Worm (Caenorhabditis elegans) whole organism, L3 larva: ENCODE data around the gene T26A5.8.

Experiments used
- R02D3.7 ChIP-seq: fragments of 150-350 bp; optimal IDR thresholded peaks from 2 replicates; lab custom pipeline; 2014; ENCODE audit warnings: missing biosample characterization, missing genetic modification characterization
- aly-2 ChIP-seq: fragments of 150-350 bp; optimal IDR thresholded peaks from 2 replicates; lab custom pipeline; 2014; ENCODE audit warnings: missing biosample characterization, missing genetic modification characterization
- ama-1 ChIP-seq: fragments of 150-350 bp; optimal IDR thresholded peaks from 2 replicates; lab custom pipeline; 2018
- ceh-28 ChIP-seq: fragments of 150-350 bp; optimal IDR thresholded peaks from 2 replicates; lab custom pipeline; 2014; ENCODE audit warnings: missing biosample characterization, missing genetic modification reagents, missing genetic modification characterization
- ceh-82 ChIP-seq: fragments of 150-350 bp; optimal IDR thresholded peaks from 2 replicates; lab custom pipeline; 2014; ENCODE audit warnings: missing biosample characterization, missing genetic modification characterization
- ceh-9 ChIP-seq: sonication (generic microtip); optimal IDR thresholded peaks from 2 replicates; lab custom pipeline; 2018; ENCODE audit warnings: missing biosample characterization, missing genetic modification characterization
- daf-12 ChIP-seq: fragments of 150-350 bp; optimal IDR thresholded peaks from 2 replicates; lab custom pipeline; 2014; ENCODE audit warnings: missing biosample characterization, missing genetic modification reagents, missing genetic modification characterization
- egl-27 ChIP-seq: sonication (generic microtip); optimal IDR thresholded peaks from 4 replicates; lab custom pipeline; 2017; ENCODE audit warnings: missing biosample characterization, missing genetic modification reagents, missing genetic modification characterization
- elt-1 ChIP-seq: fragments of 150-350 bp; optimal IDR thresholded peaks from 2 replicates; lab custom pipeline; 2014; ENCODE audit warnings: missing biosample characterization, missing genetic modification characterization
- elt-2 ChIP-seq: sonication (generic microtip); optimal IDR thresholded peaks from 2 replicates; lab custom pipeline; 2016; ENCODE audit warnings: missing genetic modification reagents, mild to moderate bottlenecking, missing genetic modification characterization, missing compliant biosample characterization
- elt-3 ChIP-seq, 3 experiments: fragments of 150-350 bp in 1 of 3; sonication (generic microtip) in 2 of 3; optimal IDR thresholded peaks; 2 replicates in 2 of 3; 4 replicates in 1 of 3; lab custom pipeline; 2014 to 2017; ENCODE audit warnings: missing biosample characterization in 3 of 3, missing genetic modification characterization in 3 of 3
- eor-1 ChIP-seq, 2 experiments: fragments of 150-350 bp; optimal IDR thresholded peaks; 2 replicates each; lab custom pipeline; 2014 to 2018; ENCODE audit warnings: missing biosample characterization in 2 of 2, missing genetic modification characterization in 2 of 2
- fkh-2 ChIP-seq: fragments of 150-350 bp; optimal IDR thresholded peaks from 2 replicates; lab custom pipeline; 2014; ENCODE audit warnings: missing biosample characterization, missing genetic modification reagents, missing genetic modification characterization
- fos-1 ChIP-seq: fragments of 150-350 bp; optimal IDR thresholded peaks from 2 replicates; lab custom pipeline; 2014; ENCODE audit warnings: missing biosample characterization, missing genetic modification characterization
- hmg-11 ChIP-seq: sonication (generic microtip); optimal IDR thresholded peaks from 2 replicates; lab custom pipeline; 2016; ENCODE audit warnings: missing genetic modification characterization, missing compliant biosample characterization
- jun-1 ChIP-seq: fragments of 150-350 bp; optimal IDR thresholded peaks from 2 replicates; lab custom pipeline; 2014; ENCODE audit warnings: missing biosample characterization, missing genetic modification reagents, missing genetic modification characterization
- lin-15B ChIP-seq: fragments of 150-350 bp; optimal IDR thresholded peaks from 2 replicates; lab custom pipeline; 2014; ENCODE audit warnings: missing biosample characterization, missing genetic modification characterization
- lin-39 ChIP-seq: fragments of 150-350 bp; optimal IDR thresholded peaks from 2 replicates; lab custom pipeline; 2018; ENCODE audit warnings: missing biosample characterization, missing genetic modification reagents, missing genetic modification characterization
- lsy-12 ChIP-seq: sonication (generic microtip); optimal IDR thresholded peaks from 2 replicates; lab custom pipeline; 2016; ENCODE audit warnings: mild to moderate bottlenecking, missing genetic modification characterization, missing compliant biosample characterization
- mdl-1 ChIP-seq: fragments of 150-350 bp; optimal IDR thresholded peaks from 2 replicates; lab custom pipeline; 2014; ENCODE audit warnings: missing biosample characterization, missing genetic modification characterization
- mml-1 ChIP-seq: fragments of 150-350 bp; sonication (generic microtip); optimal IDR thresholded peaks from 3 replicates; lab custom pipeline; 2014; ENCODE audit warnings: missing biosample characterization, missing genetic modification characterization
- nfya-1 ChIP-seq: sonication (generic microtip); optimal IDR thresholded peaks from 2 replicates; lab custom pipeline; 2017; ENCODE audit warnings: missing genetic modification characterization, mild to moderate bottlenecking, missing compliant biosample characterization, antibody characterized with exemption, moderate library complexity; ENCODE audit not compliant: insufficient read depth
- nhr-11 ChIP-seq: fragments of 150-350 bp; optimal IDR thresholded peaks from 2 replicates; lab custom pipeline; 2014; ENCODE audit warnings: missing biosample characterization, missing genetic modification characterization
- nhr-12 ChIP-seq: fragments of 150-350 bp; optimal IDR thresholded peaks from 2 replicates; lab custom pipeline; 2014; ENCODE audit warnings: missing biosample characterization, missing genetic modification characterization
- nhr-23 ChIP-seq: fragments of 150-350 bp; optimal IDR thresholded peaks from 2 replicates; lab custom pipeline; 2014; ENCODE audit warnings: missing biosample characterization, missing genetic modification reagents, missing genetic modification characterization
- nhr-25 ChIP-seq: sonication (generic microtip); optimal IDR thresholded peaks from 2 replicates; lab custom pipeline; 2017; ENCODE audit warnings: missing biosample characterization, missing genetic modification characterization
- nhr-43 ChIP-seq: sonication (generic microtip); optimal IDR thresholded peaks from 2 replicates; lab custom pipeline; 2016; ENCODE audit warnings: mild to moderate bottlenecking, missing genetic modification characterization, missing compliant biosample characterization; ENCODE audit not compliant: poor library complexity, severe bottlenecking
- nhr-76 ChIP-seq: fragments of 150-350 bp; sonication (generic microtip); optimal IDR thresholded peaks from 5 replicates; lab custom pipeline; 2014; ENCODE audit warnings: missing biosample characterization, missing genetic modification characterization
- nhr-77 ChIP-seq: fragments of 150-350 bp; optimal IDR thresholded peaks from 2 replicates; lab custom pipeline; 2014; ENCODE audit warnings: missing biosample characterization, missing genetic modification characterization
- pha-4 ChIP-seq: fragments of 150-350 bp; optimal IDR thresholded peaks from 2 replicates; lab custom pipeline; 2014; ENCODE audit warnings: missing biosample characterization, missing genetic modification reagents, missing genetic modification characterization
- pqm-1 ChIP-seq: fragments of 150-350 bp; optimal IDR thresholded peaks from 2 replicates; lab custom pipeline; 2017; ENCODE audit warnings: missing biosample characterization, missing genetic modification characterization, inconsistent platforms
- skn-1 ChIP-seq: fragments of 150-350 bp; optimal IDR thresholded peaks from 2 replicates; lab custom pipeline; 2014; ENCODE audit warnings: missing biosample characterization, missing genetic modification characterization
- snpc-4 ChIP-seq: fragments of 150-350 bp; optimal IDR thresholded peaks from 2 replicates; lab custom pipeline; 2014; ENCODE audit warnings: missing biosample characterization, missing genetic modification characterization
- tbx-2 ChIP-seq: sonication (generic microtip); optimal IDR thresholded peaks from 2 replicates; lab custom pipeline; 2016; ENCODE audit warnings: mild to moderate bottlenecking, missing genetic modification characterization, missing compliant biosample characterization
- unc-39 ChIP-seq: sonication (generic microtip); optimal IDR thresholded peaks from 4 replicates; lab custom pipeline; 2017; ENCODE audit warnings: missing biosample characterization, missing genetic modification characterization
- unc-62 ChIP-seq: fragments of 150-350 bp; sonication (generic microtip); optimal IDR thresholded peaks from 4 replicates; lab custom pipeline; 2014; ENCODE audit warnings: missing biosample characterization, missing genetic modification reagents, missing genetic modification characterization
- zag-1 ChIP-seq: fragments of 150-350 bp; optimal IDR thresholded peaks from 2 replicates; lab custom pipeline; 2014; ENCODE audit warnings: missing biosample characterization, missing genetic modification characterization
- ztf-4 ChIP-seq: fragments of 150-350 bp; optimal IDR thresholded peaks from 2 replicates; lab custom pipeline; 2014; ENCODE audit warnings: missing biosample characterization, missing genetic modification characterization

Gene T26A5.8

DNA sequence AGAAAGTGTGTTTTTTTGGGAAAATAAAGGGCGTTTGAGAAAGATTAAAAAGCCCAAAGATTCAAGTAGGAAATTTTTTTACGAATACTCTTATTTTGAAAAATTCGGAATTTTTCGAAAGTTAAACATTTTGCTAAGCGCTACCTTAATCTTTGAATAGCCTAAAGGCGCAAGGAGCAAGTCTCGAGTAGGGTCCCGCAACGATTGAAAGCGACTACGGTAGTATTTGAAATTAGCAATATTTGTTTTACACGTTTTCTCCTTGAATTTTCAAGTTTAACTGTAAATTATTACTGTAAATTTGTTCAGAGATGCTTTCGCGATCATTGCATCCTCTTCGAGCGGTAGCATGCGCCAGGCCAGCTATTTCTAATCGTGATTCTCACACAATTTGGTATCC is 2.3 kb upstream of the T26A5.8 start, which contains the start of gene nduf-2.2:
Gene nduf-2.2 (plus strand): TSS at position 310 of the 400 bp plus-strand sequence.
- TF ChIP-seq nhr-25 (tag; lab: Kevin White, UChicago) (no peak), nhr-76 (tag; lab: Kevin White, UChicago) (no peak), tbx-2 (no peak), aly-2 (tag; lab: Kevin White, UChicago) (no peak), nfya-1 (tag; lab: Kevin White, UChicago) (no peak), pqm-1 (tag; lab: Kevin White, UChicago) (no peak), lin-39 (no peak), nhr-12 (no peak), nhr-23 (tag; lab: Kevin White, UChicago) (no peak), zag-1 (tag; lab: Kevin White, UChicago) (no peak), fkh-2 (tag; lab: Kevin White, UChicago) (no peak), hmg-11 (tag; lab: Kevin White, UChicago) (no peak), elt-3 (tag; optimal IDR thresholded peaks at IDR 0.05; lab: Kevin White, UChicago) (no peak), elt-1 (no peak)

DNA sequence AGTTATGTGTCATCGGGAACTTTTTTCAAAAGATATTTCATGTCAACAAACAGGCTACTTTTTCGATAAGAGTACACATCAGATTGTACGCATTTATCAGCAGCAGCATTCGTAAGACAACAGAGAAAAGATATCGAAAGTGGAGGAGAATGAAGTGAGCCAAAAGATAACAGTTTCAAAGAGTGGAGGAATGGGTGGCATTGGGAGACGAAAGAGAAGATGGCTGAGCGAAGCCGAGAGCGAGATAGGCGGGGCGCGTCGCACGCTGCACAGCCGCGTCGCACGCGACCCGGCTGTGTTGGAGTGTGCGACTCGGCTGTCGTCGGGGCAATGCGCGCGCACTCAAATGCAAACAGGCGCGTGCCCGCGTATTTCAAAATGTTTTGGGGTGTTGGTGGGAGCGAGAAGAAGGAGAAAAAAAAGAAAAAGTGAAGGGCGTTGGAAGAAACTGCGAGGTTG is 1.5 kb upstream of the T26A5.8 start:
- peak; percentile 92 for TF ChIP-seq jun-1 (tag; lab: Kevin White, UChicago)
- peak; percentile 71 for TF ChIP-seq nhr-77 (tag; lab: Kevin White, UChicago)
- peak; percentile 44 for TF ChIP-seq nhr-11 (tag; lab: Kevin White, UChicago)
- peak; percentile 60 for TF ChIP-seq mdl-1 (tag; lab: Kevin White, UChicago)
- no peak for TF ChIP-seq daf-12 (tag; lab: Kevin White, UChicago)
- no peak for TF ChIP-seq mml-1 (tag; lab: Kevin White, UChicago)
- peak; percentile 75 for TF ChIP-seq nhr-23 (tag; lab: Kevin White, UChicago)
- peak; percentile 49 for TF ChIP-seq snpc-4 (tag; lab: Kevin White, UChicago)
- no peak for TF ChIP-seq skn-1 (tag; lab: Kevin White, UChicago)
- peak; percentile 74 for TF ChIP-seq nhr-43 (tag; lab: Kevin White, UChicago)
- peak; percentile 50 for TF ChIP-seq R02D3.7 (tag; lab: Kevin White, UChicago)
- TF ChIP-seq elt-2 = peak; percentile 99
- TF ChIP-seq ceh-9 (tag; lab: Kevin White, UChicago) = no peak
- peak; percentile 86 for TF ChIP-seq pha-4 (tag; lab: Kevin White, UChicago)
- TF ChIP-seq lin-39 = peak; percentile 97
- no peak for TF ChIP-seq eor-1 (tag; optimal IDR thresholded peaks at IDR 0.05; lab: Kevin White, UChicago)
- TF ChIP-seq tbx-2 = peak; percentile 62
- peak; percentile 93 for TF ChIP-seq lsy-12 (tag; lab: Kevin White, UChicago)
- peak; percentile 94 for TF ChIP-seq pqm-1 (tag; lab: Kevin White, UChicago)
- TF ChIP-seq lin-15B = peak; percentile 84
- TF ChIP-seq elt-1 = peak; percentile 25
- TF ChIP-seq fos-1 (tag; lab: Kevin White, UChicago) = peak; percentile 33
- peak; percentile 50 for TF ChIP-seq ama-1 (lab: Kevin White, UChicago)
- TF ChIP-seq ceh-28 (tag; lab: Kevin White, UChicago) = peak; percentile 72
- TF ChIP-seq nhr-12 = no peak
- no peak for TF ChIP-seq unc-62 (GFP tag; lab: Kevin White, UChicago)
- TF ChIP-seq egl-27 (tag; lab: Kevin White, UChicago) = peak; percentile 43
- no peak for TF ChIP-seq ztf-4
- peak; percentile 92 for TF ChIP-seq nhr-25 (tag; lab: Kevin White, UChicago)
- peak in 2 of 3 experiments; percentile 8 to 36 for TF ChIP-seq elt-3 (tag; optimal IDR thresholded peaks at IDR 0.05; lab: Kevin White, UChicago)
- no peak for TF ChIP-seq ceh-82 (tag; lab: Kevin White, UChicago)
- TF ChIP-seq nfya-1 (tag; lab: Kevin White, UChicago) = peak; percentile 97

DNA sequence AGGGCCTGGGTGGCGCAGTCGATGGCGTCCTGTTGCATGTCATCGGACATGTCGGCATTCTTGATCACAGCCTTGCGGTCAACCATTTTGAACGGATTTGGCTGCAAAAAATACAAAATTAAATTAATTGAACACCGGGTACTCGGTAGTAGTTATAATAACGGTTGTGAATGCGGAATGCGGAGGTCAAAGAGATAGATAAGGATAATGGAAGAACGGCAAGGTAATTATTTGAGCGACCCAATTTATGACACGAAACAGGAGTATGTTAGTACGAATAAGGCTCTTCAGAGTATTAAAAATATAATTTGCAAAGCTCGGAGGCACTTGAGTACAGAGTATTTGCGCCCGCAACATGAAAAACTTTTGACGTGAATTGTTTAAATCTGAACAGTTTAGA is 1.0 kb upstream of the T26A5.8 start, which contains the start of gene dlc-1:
Gene dlc-1 (minus strand): TSS at position 101 of the 400 bp plus-strand sequence.
- TF ChIP-seq elt-1 (no peak), lsy-12 (tag; lab: Kevin White, UChicago) (no peak), daf-12 (tag; lab: Kevin White, UChicago) (no peak), hmg-11 (tag; lab: Kevin White, UChicago) (no peak), tbx-2 (no peak), unc-62 (GFP tag; lab: Kevin White, UChicago) (no peak), nfya-1 (tag; lab: Kevin White, UChicago) (no peak), unc-39 (tag; lab: Kevin White, UChicago) (no peak), ama-1 (lab: Kevin White, UChicago) (no peak)
- TF ChIP-seq, all 47 proteins: peak for 0
